Fruit fly (Drosophila melanogaster) whole organism, prepupa: Measurements from ENCODE around the gene MRG15.
A peak's percentile ranks its signal among the peaks of the same experiment; 100 is the strongest.

Experiments
- Blimp-1 ChIP-seq: fragments of 200-800 bp; sonication (Bioruptor generic); optimal IDR thresholded peaks from 3 replicates; lab custom pipeline; 2017; ENCODE audit warnings: missing biosample characterization, missing genetic modification characterization, mild to moderate bottlenecking, moderate library complexity, missing genetic modification reagents
- CG10631 ChIP-seq: fragments of 200-800 bp; sonication (Bioruptor generic); optimal IDR thresholded peaks from 2 replicates; lab custom pipeline; 2016; ENCODE audit warnings: missing biosample characterization, missing genetic modification characterization
- CG11294 ChIP-seq: fragments of 200-800 bp; sonication (Bioruptor generic); IDR thresholded peaks from 2 replicates; pipeline ENCODE4 v1.3.6; 2022; ENCODE audit warnings: missing biosample characterization, missing genetic modification characterization
- CG11762 ChIP-seq: fragments of 200-800 bp; sonication (Bioruptor generic); optimal IDR thresholded peaks from 3 replicates; lab custom pipeline; 2016; ENCODE audit warnings: missing biosample characterization, missing genetic modification characterization; ENCODE audit not compliant: insufficient read depth
- CG11902 ChIP-seq: fragments of 200-800 bp; sonication (Bioruptor generic); optimal IDR thresholded peaks from 3 replicates; lab custom pipeline; 2016; ENCODE audit warnings: missing biosample characterization, missing genetic modification characterization
- CG15336 ChIP-seq: fragments of 200-800 bp; sonication (Bioruptor generic); IDR thresholded peaks from 2 replicates; pipeline ENCODE4 v1.3.6; 2022; ENCODE audit warnings: missing biosample characterization, missing genetic modification characterization
- CG1621 ChIP-seq: fragments of 200-800 bp; sonication (Bioruptor generic); optimal IDR thresholded peaks from 3 replicates; lab custom pipeline; 2018; ENCODE audit warnings: missing biosample characterization, mild to moderate bottlenecking, missing genetic modification characterization
- CG16779 ChIP-seq: fragments of 200-800 bp; sonication (Bioruptor generic); optimal IDR thresholded peaks from 3 replicates; lab custom pipeline; 2017; ENCODE audit warnings: missing biosample characterization, mild to moderate bottlenecking, missing genetic modification characterization
- CG3032 ChIP-seq: fragments of 200-800 bp; optimal IDR thresholded peaks from 2 replicates; lab custom pipeline; 2019; ENCODE audit warnings: missing biosample characterization, mild to moderate bottlenecking, missing genetic modification characterization, moderate library complexity
- CG31627 ChIP-seq: fragments of 200-800 bp; sonication (Bioruptor generic); optimal IDR thresholded peaks from 3 replicates; lab custom pipeline; 2016; ENCODE audit warnings: missing biosample characterization, missing genetic modification characterization
- CG34406 ChIP-seq: fragments of 200-800 bp; sonication (Bioruptor generic); optimal IDR thresholded peaks from 3 replicates; lab custom pipeline; 2016; ENCODE audit warnings: missing biosample characterization, missing genetic modification characterization
- CG3919 ChIP-seq: fragments of 200-800 bp; sonication (Bioruptor generic); optimal IDR thresholded peaks from 3 replicates; lab custom pipeline; 2016; ENCODE audit warnings: missing biosample characterization, missing genetic modification characterization
- CG4318 ChIP-seq: fragments of 200-800 bp; sonication (Bioruptor generic); optimal IDR thresholded peaks from 3 replicates; lab custom pipeline; 2017; ENCODE audit warnings: missing biosample characterization, mild to moderate bottlenecking, missing genetic modification characterization
- CG6163 ChIP-seq: fragments of 200-800 bp; sonication (Bioruptor generic); IDR thresholded peaks from 3 replicates; pipeline ENCODE4 v1.3.6; 2022; ENCODE audit warnings: missing biosample characterization, missing genetic modification characterization
- CG6792 ChIP-seq: fragments of 200-800 bp; sonication (Bioruptor generic); optimal IDR thresholded peaks from 3 replicates; lab custom pipeline; 2016; ENCODE audit warnings: missing biosample characterization, missing genetic modification characterization
- CG6854 ChIP-seq: fragments of 200-800 bp; sonication (Bioruptor generic); optimal IDR thresholded peaks from 2 replicates; lab custom pipeline; 2017; ENCODE audit warnings: missing biosample characterization, mild to moderate bottlenecking, missing genetic modification characterization
- CG7368 ChIP-seq: fragments of 200-800 bp; sonication (Bioruptor generic); optimal IDR thresholded peaks from 3 replicates; lab custom pipeline; 2016; ENCODE audit warnings: missing biosample characterization, missing genetic modification characterization
- CG8119 ChIP-seq: fragments of 200-800 bp; sonication (Bioruptor generic); IDR thresholded peaks from 3 replicates; pipeline ENCODE4 v1.3.6; 2022; ENCODE audit warnings: missing biosample characterization, missing genetic modification characterization
- CG8319 ChIP-seq: fragments of 200-800 bp; sonication (Bioruptor generic); optimal IDR thresholded peaks from 3 replicates; lab custom pipeline; 2016; ENCODE audit warnings: missing biosample characterization, missing genetic modification characterization
- Eip78C ChIP-seq: fragments of 200-800 bp; sonication (Bioruptor generic); peaks from one replicate; lab custom pipeline; 2016; ENCODE audit warnings: missing biosample characterization, missing genetic modification characterization
- Eip93F ChIP-seq: fragments of 200-800 bp; sonication (Bioruptor generic); optimal IDR thresholded peaks from 2 replicates; lab custom pipeline; 2016; ENCODE audit warnings: missing biosample characterization, mild to moderate bottlenecking, missing genetic modification characterization
- Ets21C ChIP-seq: fragments of 200-800 bp; sonication (Bioruptor generic); optimal IDR thresholded peaks from 3 replicates; lab custom pipeline; 2016; ENCODE audit warnings: missing biosample characterization, missing genetic modification characterization
- Gug ChIP-seq: fragments of 200-800 bp; sonication (Bioruptor generic); IDR thresholded peaks from 2 replicates; pipeline ENCODE4 v1.3.6; 2022; ENCODE audit warnings: missing biosample characterization, missing genetic modification characterization
- Hr38 ChIP-seq: sonication (Bioruptor generic); optimal IDR thresholded peaks from 2 replicates; lab custom pipeline; 2016; ENCODE audit warnings: missing biosample characterization, missing genetic modification characterization
- Hr39 ChIP-seq: fragments of 200-800 bp; sonication (Bioruptor generic); optimal IDR thresholded peaks from 2 replicates; lab custom pipeline; 2016; ENCODE audit warnings: missing biosample characterization, missing genetic modification characterization
- Hr4 ChIP-seq: fragments of 200-800 bp; sonication (Bioruptor generic); optimal IDR thresholded peaks from 3 replicates; lab custom pipeline; 2016; ENCODE audit warnings: missing biosample characterization, missing genetic modification characterization
- Lpt ChIP-seq: fragments of 200-800 bp; sonication (Bioruptor generic); optimal IDR thresholded peaks from 3 replicates; lab custom pipeline; 2016; ENCODE audit warnings: missing biosample characterization, missing genetic modification characterization
- Met ChIP-seq: fragments of 200-800 bp; sonication (Bioruptor generic); optimal IDR thresholded peaks from 3 replicates; lab custom pipeline; 2016; ENCODE audit warnings: missing biosample characterization, missing genetic modification characterization
- OdsH ChIP-seq: fragments of 200-800 bp; sonication (Bioruptor generic); optimal IDR thresholded peaks from 3 replicates; lab custom pipeline; 2016; ENCODE audit warnings: missing biosample characterization, missing genetic modification characterization
- Smox ChIP-seq: fragments of 200-800 bp; sonication (Bioruptor generic); optimal IDR thresholded peaks from 3 replicates; lab custom pipeline; 2016; ENCODE audit warnings: missing biosample characterization, missing genetic modification characterization
- Sox15 ChIP-seq: fragments of 200-800 bp; sonication (Bioruptor generic); optimal IDR thresholded peaks from 3 replicates; lab custom pipeline; 2016; ENCODE audit warnings: missing biosample characterization, missing genetic modification characterization
- achi ChIP-seq: fragments of 200-800 bp; sonication (Bioruptor generic); optimal IDR thresholded peaks from 3 replicates; lab custom pipeline; 2016; ENCODE audit warnings: missing biosample characterization, missing genetic modification characterization
- cyc ChIP-seq: fragments of 200-800 bp; sonication (Bioruptor generic); optimal IDR thresholded peaks from 3 replicates; lab custom pipeline; 2016; ENCODE audit warnings: missing biosample characterization, missing genetic modification characterization
- dac ChIP-seq: fragments of 200-800 bp; sonication (Bioruptor generic); optimal IDR thresholded peaks from 2 replicates; lab custom pipeline; 2017; ENCODE audit warnings: missing biosample characterization, mild to moderate bottlenecking, missing genetic modification characterization
- dsx ChIP-seq: fragments of 200-800 bp; optimal IDR thresholded peaks from 3 replicates; lab custom pipeline; 2019; ENCODE audit warnings: missing biosample characterization, mild to moderate bottlenecking, missing genetic modification characterization, moderate library complexity; ENCODE audit not compliant: poor library complexity, severe bottlenecking
- eg ChIP-seq: fragments of 200-800 bp; sonication (Bioruptor generic); IDR thresholded peaks from 3 replicates; pipeline ENCODE4 v1.3.6; 2022; ENCODE audit warnings: missing biosample characterization, missing genetic modification characterization
- esn ChIP-seq: fragments of 200-800 bp; sonication (Bioruptor generic); optimal IDR thresholded peaks from 2 replicates; lab custom pipeline; 2016; ENCODE audit warnings: missing biosample characterization, mild to moderate bottlenecking, missing genetic modification characterization, moderate library complexity
- fd59A ChIP-seq: fragments of 200-800 bp; sonication (Bioruptor generic); optimal IDR thresholded peaks from 2 replicates; lab custom pipeline; 2017; ENCODE audit warnings: missing biosample characterization, mild to moderate bottlenecking, missing genetic modification characterization, missing genetic modification reagents
- fkh ChIP-seq: fragments of 200-800 bp; sonication (Bioruptor generic); optimal IDR thresholded peaks from 3 replicates; lab custom pipeline; 2017; ENCODE audit warnings: missing biosample characterization, mild to moderate bottlenecking, missing genetic modification characterization, moderate library complexity
- lz ChIP-seq: fragments of 200-800 bp; sonication (Bioruptor generic); optimal IDR thresholded peaks from 3 replicates; lab custom pipeline; 2016; ENCODE audit warnings: missing biosample characterization, missing genetic modification characterization
- net ChIP-seq: fragments of 200-800 bp; sonication (Bioruptor generic); optimal IDR thresholded peaks from 3 replicates; lab custom pipeline; 2016; ENCODE audit warnings: missing biosample characterization, missing genetic modification characterization
- pdm3 ChIP-seq: fragments of 200-800 bp; sonication (Bioruptor generic); optimal IDR thresholded peaks from 3 replicates; lab custom pipeline; 2016; ENCODE audit warnings: missing biosample characterization, missing genetic modification characterization
- salr ChIP-seq, 2 experiments: fragments of 200-800 bp; sonication (Bioruptor generic); optimal IDR thresholded peaks; 3 replicates each; lab custom pipeline; 2016 to 2018; ENCODE audit warnings: missing biosample characterization in 2 of 2, missing genetic modification characterization in 2 of 2, mild to moderate bottlenecking in 1 of 2
- svp ChIP-seq: fragments of 200-800 bp; sonication (Bioruptor generic); peaks from one replicate; lab custom pipeline; 2016; ENCODE audit warnings: missing biosample characterization, missing genetic modification characterization
- topi ChIP-seq: fragments of 200-800 bp; sonication (Bioruptor generic); optimal IDR thresholded peaks from 3 replicates; lab custom pipeline; 2016; ENCODE audit warnings: missing biosample characterization, missing genetic modification characterization
- vri ChIP-seq: fragments of 200-800 bp; sonication (Bioruptor generic); optimal IDR thresholded peaks from 3 replicates; lab custom pipeline; 2016; ENCODE audit warnings: missing biosample characterization, mild to moderate bottlenecking, missing genetic modification characterization

Gene MRG15

DNA sequence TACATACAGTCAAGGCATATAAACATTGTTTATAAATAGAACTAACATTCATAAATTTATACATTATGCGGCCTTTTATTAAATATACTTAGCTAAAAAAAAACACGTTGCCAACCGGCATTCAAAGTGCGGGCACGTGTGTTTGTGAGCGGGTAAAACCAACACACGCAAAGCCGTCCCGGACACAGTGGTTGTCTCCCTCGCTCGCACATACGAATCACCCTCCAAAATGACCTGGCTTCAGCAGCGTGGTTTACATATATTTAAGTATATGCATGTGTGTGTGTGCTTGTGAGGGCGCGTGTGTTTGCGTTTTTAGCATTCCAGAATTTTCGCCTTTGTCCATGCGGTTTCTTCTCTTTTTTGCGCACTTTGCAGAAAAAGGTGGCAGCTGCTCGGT, 34.5 kb downstream of the MRG15 start (continued):
- TF ChIP-seq Gug (GFP tag; lab: Robert Waterston, UW) (no peak), Eip78C (GFP tag; lab: Kevin White, UChicago) (peak; percentile 73), esn (peak; percentile 38), svp (GFP tag; lab: Kevin White, UChicago) (peak; percentile 91), CG7368 (no peak), Lpt (GFP tag; lab: Kevin White, UChicago) (no peak), Smox (GFP tag; lab: Kevin White, UChicago) (peak; percentile 13)

DNA sequence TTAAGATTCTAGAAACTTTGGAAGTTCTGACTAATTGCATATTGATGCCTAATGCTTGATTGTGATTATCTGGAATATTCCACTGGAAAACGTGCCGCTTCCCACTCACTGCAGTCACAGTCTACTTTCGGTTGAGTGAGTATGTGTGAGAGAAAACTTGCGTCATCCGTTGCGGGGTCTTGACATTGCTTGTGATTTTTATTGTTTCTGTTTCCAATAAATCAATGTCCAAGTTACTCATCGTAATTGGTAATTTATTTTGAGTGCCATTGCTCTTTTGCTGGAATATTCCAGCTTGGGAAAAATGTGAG, 34.9 kb downstream of the MRG15 start:
- TF ChIP-seq CG4318 (GFP tag; lab: Kevin White, UChicago): no peak
- peak; percentile 41 for TF ChIP-seq vri

DNA sequence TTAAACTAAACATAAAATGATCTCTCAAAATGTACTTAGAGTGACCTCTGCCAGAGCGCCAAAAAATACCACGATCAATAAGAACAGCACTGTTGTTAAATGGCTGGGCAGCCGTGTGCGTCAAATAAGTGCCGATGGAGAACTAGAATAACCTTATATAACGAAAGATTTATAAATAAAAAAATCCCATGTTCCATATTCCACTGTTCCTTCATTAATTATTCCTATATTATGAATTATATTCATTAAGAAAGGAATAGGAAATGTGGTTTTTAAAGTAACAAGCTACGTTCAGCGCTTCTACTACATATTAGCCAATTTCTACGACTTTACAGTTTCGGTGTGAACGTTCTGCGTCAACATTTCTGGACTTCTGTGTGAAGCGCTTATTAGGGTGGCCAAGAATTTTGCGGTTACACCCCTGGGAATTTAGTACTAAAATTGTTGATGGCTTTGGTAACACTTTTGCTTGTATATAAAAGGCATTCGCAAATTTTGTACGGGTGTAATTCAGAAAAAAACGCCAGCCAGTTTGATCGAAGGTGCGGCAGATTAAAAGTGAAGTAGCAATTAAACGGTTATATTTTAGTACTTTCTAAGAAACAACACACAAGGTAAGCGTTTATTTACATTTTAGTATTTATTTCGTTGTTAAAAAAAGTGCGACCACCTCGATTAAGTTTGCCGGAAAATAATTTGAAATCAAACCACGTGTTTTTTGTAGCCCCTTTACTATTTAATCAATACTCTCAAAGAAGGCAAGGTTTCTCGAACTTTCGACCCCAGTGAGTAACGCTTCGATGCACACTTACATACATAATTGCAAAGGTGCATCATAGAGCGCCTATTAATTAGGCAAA, 35.5 kb downstream of the MRG15 start, which contains the start of the genes tefu and Hsc70-4:
TSS of gene tefu (minus strand) at position 51 of the 860 bp plus-strand sequence.
TSS of gene Hsc70-4 (plus strand) at position 502 of the 860 bp plus-strand sequence.
- TF ChIP-seq Ets21C (GFP tag; lab: Kevin White, UChicago): peak; percentile 81
- TF ChIP-seq esn: peak; percentile 71
- TF ChIP-seq Eip78C (GFP tag; lab: Kevin White, UChicago): no peak
- peak; percentile 42 for TF ChIP-seq fd59A (GFP tag; lab: Kevin White, UChicago)
- peak; percentile 71 for TF ChIP-seq svp (GFP tag; lab: Kevin White, UChicago)
- TF ChIP-seq pdm3 (GFP tag; lab: Kevin White, UChicago): no peak
- TF ChIP-seq eg (GFP tag; lab: Robert Waterston, UW): peak; percentile 81
- TF ChIP-seq CG8319 (GFP tag; lab: Kevin White, UChicago): peak; percentile 21
- peak; percentile 88 for TF ChIP-seq Hr39 (GFP tag; lab: Kevin White, UChicago)
- TF ChIP-seq CG3919 (GFP tag; lab: Kevin White, UChicago): no peak
- no peak for TF ChIP-seq CG1621
- TF ChIP-seq net (GFP tag; lab: Kevin White, UChicago): no peak
- peak; percentile 38 for TF ChIP-seq dsx
- TF ChIP-seq Gug (GFP tag; lab: Robert Waterston, UW): peak; percentile 72
- no peak for TF ChIP-seq CG7368
- no peak for TF ChIP-seq Lpt (GFP tag; lab: Kevin White, UChicago)
- no peak for TF ChIP-seq topi (GFP tag; lab: Kevin White, UChicago)
- peak; percentile 26 for TF ChIP-seq CG6854
- peak in 1 of 2 experiments; percentile 60 for TF ChIP-seq salr (GFP tag; optimal IDR thresholded peaks at IDR 0.05; lab: Kevin White, UChicago)
- TF ChIP-seq CG6792 (GFP tag; lab: Kevin White, UChicago): peak; percentile 46
- TF ChIP-seq lz (GFP tag; lab: Kevin White, UChicago): peak; percentile 74
- peak; percentile 76 for TF ChIP-seq CG11902 (GFP tag; lab: Kevin White, UChicago)
- TF ChIP-seq CG11762 (GFP tag; lab: Kevin White, UChicago): peak; percentile 31
- TF ChIP-seq achi (GFP tag; lab: Kevin White, UChicago): no peak
- no peak for TF ChIP-seq OdsH (GFP tag; lab: Kevin White, UChicago)
- peak; percentile 76 for TF ChIP-seq Hr4 (GFP tag; lab: Kevin White, UChicago)
- TF ChIP-seq CG16779 (tag; lab: Kevin White, UChicago): peak; percentile 6
- TF ChIP-seq Smox (GFP tag; lab: Kevin White, UChicago): no peak
- no peak for TF ChIP-seq vri
- TF ChIP-seq CG3032 (tag; lab: Kevin White, UChicago): peak; percentile 85
- no peak for TF ChIP-seq Hr38 (GFP tag; lab: Kevin White, UChicago)
- TF ChIP-seq cyc: peak; percentile 80
- TF ChIP-seq Eip93F (GFP tag; lab: Kevin White, UChicago): peak; percentile 66
- TF ChIP-seq CG6163: peak; percentile 75; the same call in 2 of the 3 replicates
- TF ChIP-seq Blimp-1 (GFP tag; lab: Kevin White, UChicago): peak; percentile 1
- TF ChIP-seq Sox15 (GFP tag; lab: Kevin White, UChicago): peak; percentile 81
- TF ChIP-seq CG34406 (GFP tag; lab: Kevin White, UChicago): no peak
- peak; percentile 67 for TF ChIP-seq CG11294 (GFP tag; lab: Robert Waterston, UW)
- TF ChIP-seq dac: peak; percentile 33
- no peak for TF ChIP-seq Met (GFP tag; lab: Kevin White, UChicago)
- peak; percentile 87 for TF ChIP-seq CG31627 (GFP tag; lab: Kevin White, UChicago)
- TF ChIP-seq CG8119 (GFP tag; lab: Robert Waterston, UW): peak; percentile 53
- no peak for TF ChIP-seq fkh (GFP tag; lab: Kevin White, UChicago)
- TF ChIP-seq CG4318 (GFP tag; lab: Kevin White, UChicago): peak; percentile 73
- TF ChIP-seq CG15336 (GFP tag; lab: Robert Waterston, UW): no peak
- peak; percentile 82 for TF ChIP-seq CG10631 (GFP tag; lab: Kevin White, UChicago)
